Fruit fly (Drosophila melanogaster) whole organism, wandering third instar larva: Measurements from ENCODE around the gene CG13607.

Source experiments
- Abd-B ChIP-seq: fragments of >200 bp; optimal IDR thresholded peaks from 2 replicates; lab custom pipeline; 2017; ENCODE audit warnings: missing biosample characterization, missing genetic modification characterization
- CG32264 ChIP-seq: fragments of 200-800 bp; sonication (Bioruptor generic); optimal IDR thresholded peaks from 2 replicates; lab custom pipeline; 2016; ENCODE audit warnings: missing biosample characterization, missing genetic modification characterization
- CG9705 ChIP-seq: fragments of 200-800 bp; sonication (Bioruptor generic); optimal IDR thresholded peaks from 2 replicates; lab custom pipeline; 2018; ENCODE audit warnings: missing biosample characterization, mild to moderate bottlenecking, missing genetic modification characterization
- CrebA ChIP-seq: fragments of 200-800 bp; sonication (Bioruptor generic); optimal IDR thresholded peaks from 2 replicates; lab custom pipeline; 2016; ENCODE audit warnings: missing biosample characterization, mild to moderate bottlenecking, missing genetic modification characterization, borderline replicate concordance
- Dfd ChIP-seq: fragments of >200 bp; optimal IDR thresholded peaks from 2 replicates; lab custom pipeline; 2017; ENCODE audit warnings: missing biosample characterization, missing genetic modification characterization
- Dif ChIP-seq: fragments of 200-275, 200-300 bp; sonication (Bioruptor generic); optimal IDR thresholded peaks from 2 replicates; lab custom pipeline; 2018; ENCODE audit warnings: missing biosample characterization, missing genetic modification characterization; ENCODE audit not compliant: partially characterized antibody
- GATAd ChIP-seq: sonication (Bioruptor generic); optimal IDR thresholded peaks from 2 replicates; lab custom pipeline; 2016; ENCODE audit warnings: missing biosample characterization, missing genetic modification characterization
- HLH106 ChIP-seq: fragments of 200-800 bp; optimal IDR thresholded peaks from 3 replicates; lab custom pipeline; 2019; ENCODE audit warnings: missing biosample characterization, mild to moderate bottlenecking, missing genetic modification characterization, moderate library complexity
- Hnf4 ChIP-seq: fragments of 200-800 bp; sonication (Bioruptor generic); optimal IDR thresholded peaks from 2 replicates; lab custom pipeline; 2016; ENCODE audit warnings: missing biosample characterization, mild to moderate bottlenecking, missing genetic modification characterization
- Hr78 ChIP-seq: fragments of >200 bp; optimal IDR thresholded peaks from 2 replicates; lab custom pipeline; 2017; ENCODE audit warnings: missing biosample characterization, missing genetic modification characterization
- Hr83 ChIP-seq: fragments of 200-300 bp; sonication (Bioruptor generic); optimal IDR thresholded peaks from 2 replicates; lab custom pipeline; 2016; ENCODE audit warnings: missing biosample characterization, mild to moderate bottlenecking, missing genetic modification characterization, moderate library complexity; ENCODE audit not compliant: poor library complexity, severe bottlenecking
- Jra ChIP-seq: sonication (Bioruptor generic); optimal IDR thresholded peaks from 2 replicates; lab custom pipeline; 2016; ENCODE audit warnings: missing biosample characterization, missing genetic modification characterization
- Mio ChIP-seq: sonication (Bioruptor generic); optimal IDR thresholded peaks from 2 replicates; lab custom pipeline; 2016; ENCODE audit warnings: missing biosample characterization, missing genetic modification characterization
- Myc ChIP-seq: fragments of >200 bp; optimal IDR thresholded peaks from 2 replicates; lab custom pipeline; 2017
- N ChIP-seq: fragments of >200 bp; optimal IDR thresholded peaks from 2 replicates; lab custom pipeline; 2018; ENCODE audit warnings: missing biosample characterization, missing external identifiers, missing genetic modification characterization
- OdsH ChIP-seq: fragments of 200-800 bp; sonication (Bioruptor generic); optimal IDR thresholded peaks from 2 replicates; lab custom pipeline; 2016; ENCODE audit warnings: missing biosample characterization, mild to moderate bottlenecking, missing genetic modification characterization
- Rel ChIP-seq, 2 experiments: fragments of 200-800 bp; sonication (Bioruptor generic) in 1 of 2; optimal IDR thresholded peaks; 2 replicates in 1 of 2; 3 replicates in 1 of 2; lab custom pipeline; 2016 to 2019; ENCODE audit warnings: mild to moderate bottlenecking in 2 of 2, missing biosample characterization in 2 of 2, missing genetic modification characterization in 2 of 2, moderate library complexity in 1 of 2
- Sp1 ChIP-seq: fragments of 200-800 bp; sonication (Bioruptor generic); optimal IDR thresholded peaks from 3 replicates; lab custom pipeline; 2019; ENCODE audit warnings: missing biosample characterization, mild to moderate bottlenecking, missing genetic modification characterization, moderate library complexity
- Vsx2 ChIP-seq: fragments of 200-300, 225-300 bp; sonication (Bioruptor generic); optimal IDR thresholded peaks from 2 replicates; lab custom pipeline; 2018; ENCODE audit warnings: missing biosample characterization, missing genetic modification characterization; ENCODE audit not compliant: partially characterized antibody
- br ChIP-seq: fragments of 200-800 bp; sonication (Bioruptor generic); optimal IDR thresholded peaks from 2 replicates; lab custom pipeline; 2016; ENCODE audit warnings: missing biosample characterization, missing genetic modification characterization
- brk ChIP-seq: fragments of 200-800 bp; sonication (Bioruptor generic); optimal IDR thresholded peaks from 2 replicates; lab custom pipeline; 2016; ENCODE audit warnings: missing biosample characterization, mild to moderate bottlenecking, missing genetic modification characterization
- dl ChIP-seq, 2 experiments: fragments of 175-275, 200-275 bp in 1 of 2; fragments of 200-275 bp in 1 of 2; sonication (Bioruptor generic); optimal IDR thresholded peaks; lab custom pipeline; 2018; ENCODE audit warnings: mild to moderate bottlenecking in 2 of 2, missing biosample characterization in 2 of 2, missing genetic modification characterization in 2 of 2, moderate library complexity in 2 of 2; ENCODE audit not compliant: partially characterized antibody in 2 of 2, insufficient read depth in 1 of 2
- dmrt93B ChIP-seq: fragments of 200-800 bp; sonication (Bioruptor generic); optimal IDR thresholded peaks from 2 replicates; lab custom pipeline; 2018; ENCODE audit warnings: missing biosample characterization, mild to moderate bottlenecking, missing genetic modification characterization
- dsf ChIP-seq: sonication (Bioruptor generic); optimal IDR thresholded peaks from 2 replicates; lab custom pipeline; 2016; ENCODE audit warnings: missing biosample characterization, missing genetic modification characterization, borderline replicate concordance
- ey ChIP-seq: fragments of 200-800 bp; sonication (Bioruptor generic); optimal IDR thresholded peaks from 2 replicates; lab custom pipeline; 2016; ENCODE audit warnings: missing biosample characterization, missing genetic modification characterization
- foxo ChIP-seq, 2 experiments: fragments of 200-800 bp; sonication (Bioruptor generic); optimal IDR thresholded peaks; 2 replicates in 1 of 2; 3 replicates in 1 of 2; lab custom pipeline; 2016 to 2017; ENCODE audit warnings: missing biosample characterization in 2 of 2, missing genetic modification characterization in 2 of 2
- fru ChIP-seq: fragments of 200-800 bp; sonication (Bioruptor generic); optimal IDR thresholded peaks from 3 replicates; lab custom pipeline; 2016; ENCODE audit warnings: missing biosample characterization, mild to moderate bottlenecking, missing genetic modification characterization
- h ChIP-seq: fragments of 200-800 bp; sonication (Bioruptor generic); optimal IDR thresholded peaks from 3 replicates; lab custom pipeline; 2016; ENCODE audit warnings: missing biosample characterization, mild to moderate bottlenecking, missing genetic modification characterization
- jim ChIP-seq: fragments of 175-275, 200-325 bp; sonication (Bioruptor generic); optimal IDR thresholded peaks from 2 replicates; lab custom pipeline; 2016; ENCODE audit warnings: missing biosample characterization, mild to moderate bottlenecking, missing genetic modification characterization
- lola ChIP-seq: fragments of >200 bp; optimal IDR thresholded peaks from 2 replicates; lab custom pipeline; 2017; ENCODE audit warnings: missing biosample characterization, missing genetic modification characterization
- pan ChIP-seq: fragments of >200 bp; optimal IDR thresholded peaks from 2 replicates; lab custom pipeline; 2017
- psq ChIP-seq: fragments of 200-800 bp; sonication (Bioruptor generic); optimal IDR thresholded peaks from 3 replicates; lab custom pipeline; 2017; ENCODE audit warnings: missing biosample characterization, mild to moderate bottlenecking, missing genetic modification characterization, moderate library complexity
- rgr ChIP-seq: fragments of 200-800 bp; sonication (Bioruptor generic); optimal IDR thresholded peaks from 3 replicates; lab custom pipeline; 2016; ENCODE audit warnings: missing biosample characterization, mild to moderate bottlenecking, missing genetic modification characterization
- sage ChIP-seq: fragments of 200-800 bp; sonication (Bioruptor generic); optimal IDR thresholded peaks from 2 replicates; lab custom pipeline; 2016; ENCODE audit warnings: missing biosample characterization, mild to moderate bottlenecking, missing genetic modification characterization
- sv ChIP-seq: fragments of 200-800 bp; sonication (Bioruptor generic); optimal IDR thresholded peaks from 3 replicates; lab custom pipeline; 2016; ENCODE audit warnings: missing biosample characterization, missing genetic modification characterization
- tai ChIP-seq: sonication (Bioruptor generic); optimal IDR thresholded peaks from 2 replicates; lab custom pipeline; 2016; ENCODE audit warnings: missing biosample characterization, missing genetic modification characterization
- usp ChIP-seq: fragments of >200 bp; optimal IDR thresholded peaks from 2 replicates; lab custom pipeline; 2017; ENCODE audit warnings: missing biosample characterization, missing genetic modification characterization
- woc ChIP-seq: sonication (Bioruptor generic); optimal IDR thresholded peaks from 2 replicates; lab custom pipeline; 2016; ENCODE audit warnings: missing biosample characterization, mild to moderate bottlenecking, missing genetic modification characterization

CG13607 gene

dm6 chr3R:24116180-24116579 lies at the start of gene CG13607:
Gene CG13607 (minus strand): TSS chr3R:24116322.
- TF ChIP-seq psq (GFP tag; lab: Kevin White, UChicago): no peak
- no peak for TF ChIP-seq tai (GFP tag; lab: Kevin White, UChicago)
- TF ChIP-seq Jra (GFP tag; lab: Kevin White, UChicago): no peak
- no peak for TF ChIP-seq Vsx2 (GFP tag; lab: Kevin White, UChicago)
- no peak for TF ChIP-seq lola (GFP tag; lab: Kevin White, UChicago)
- no peak for TF ChIP-seq sage (GFP tag; lab: Kevin White, UChicago)
- TF ChIP-seq sv (GFP tag; lab: Kevin White, UChicago): no peak
- no peak for TF ChIP-seq dsf
- no peak for TF ChIP-seq Rel (GFP tag; optimal IDR thresholded peaks at IDR 0.05; lab: Kevin White, UChicago)
- no peak for TF ChIP-seq Rel (tag; optimal IDR thresholded peaks at IDR 0.05; lab: Kevin White, UChicago)
- TF ChIP-seq CG9705: no peak
- no peak for TF ChIP-seq dl (GFP tag; optimal IDR thresholded peaks at IDR 0.05; lab: Kevin White, UChicago; ENCODE audit: insufficient read depth in 1 of 2, partially characterized antibody in 2 of 2)
- no peak for TF ChIP-seq Myc
- no peak for TF ChIP-seq ey (GFP tag; lab: Kevin White, UChicago)
- TF ChIP-seq Hr78 (GFP tag; lab: Kevin White, UChicago): no peak

- no peak for TF ChIP-seq sage (GFP tag; lab: Kevin White, UChicago)
- peak; percentile 73 for TF ChIP-seq woc (GFP tag; lab: Kevin White, UChicago)
- peak; percentile 56 for TF ChIP-seq psq (GFP tag; lab: Kevin White, UChicago)
- peak; percentile 76 for TF ChIP-seq HLH106 (tag; lab: Kevin White, UChicago)
- no peak for TF ChIP-seq Hnf4 (GFP tag; lab: Kevin White, UChicago)
- TF ChIP-seq sv (GFP tag; lab: Kevin White, UChicago): peak; percentile 4
- TF ChIP-seq Hr78 (GFP tag; lab: Kevin White, UChicago): no peak
- TF ChIP-seq Dif: no peak
- TF ChIP-seq Mio (GFP tag; lab: Kevin White, UChicago): no peak
- TF ChIP-seq Sp1 (GFP tag; lab: Kevin White, UChicago): peak; percentile 69
- TF ChIP-seq dmrt93B (GFP tag; lab: Kevin White, UChicago): peak; percentile 34
- TF ChIP-seq foxo (GFP tag; optimal IDR thresholded peaks at IDR 0.05; lab: Kevin White, UChicago): peak in 1 of 2 experiments; percentile 62
- peak; percentile 51 for TF ChIP-seq dsf
- peak; percentile 90 for TF ChIP-seq Myc
- TF ChIP-seq usp (GFP tag; lab: Kevin White, UChicago): no peak
- no peak for TF ChIP-seq brk
- TF ChIP-seq tai (GFP tag; lab: Kevin White, UChicago): no peak
- TF ChIP-seq h (GFP tag; lab: Kevin White, UChicago): peak; percentile 58
- TF ChIP-seq Hr83: no peak
- no peak for TF ChIP-seq lola (GFP tag; lab: Kevin White, UChicago)
- TF ChIP-seq jim (GFP tag; lab: Kevin White, UChicago): no peak
- peak; percentile 17 for TF ChIP-seq OdsH (GFP tag; lab: Kevin White, UChicago)
- TF ChIP-seq Vsx2 (GFP tag; lab: Kevin White, UChicago): no peak
- peak; percentile 38 for TF ChIP-seq Jra (GFP tag; lab: Kevin White, UChicago)
- TF ChIP-seq Abd-B (GFP tag; lab: Kevin White, UChicago): no peak
- no peak for TF ChIP-seq CG32264 (GFP tag; lab: Kevin White, UChicago)
- peak; percentile 52 for TF ChIP-seq br (GFP tag; lab: Kevin White, UChicago)
- no peak for TF ChIP-seq Dfd (GFP tag; lab: Kevin White, UChicago)
- TF ChIP-seq Rel (GFP tag; optimal IDR thresholded peaks at IDR 0.05; lab: Kevin White, UChicago): no peak
- TF ChIP-seq Rel (tag; optimal IDR thresholded peaks at IDR 0.05; lab: Kevin White, UChicago): no peak
- no peak for TF ChIP-seq CrebA
- peak; percentile 59 for TF ChIP-seq fru (GFP tag; lab: Kevin White, UChicago)
- TF ChIP-seq N (GFP tag; lab: Kevin White, UChicago): no peak
- no peak for TF ChIP-seq dl (GFP tag; optimal IDR thresholded peaks at IDR 0.05; lab: Kevin White, UChicago; ENCODE audit: insufficient read depth in 1 of 2, partially characterized antibody in 2 of 2)
- peak; percentile 42 for TF ChIP-seq CG9705
- TF ChIP-seq rgr: peak; percentile 54
- no peak for TF ChIP-seq GATAd
- peak; percentile 42 for TF ChIP-seq ey (GFP tag; lab: Kevin White, UChicago)
- TF ChIP-seq pan (lab: Kevin White, UChicago): no peak
Observed at dm6 chr3R:24163556-24164022, 47.5 kb upstream of the CG13607 start, which contains the start of gene Apc2. Gene Apc2 (plus strand): TSS chr3R:24163966.
